Fruit fly (Drosophila melanogaster) whole organism, prepupa: Measurements from ENCODE around the gene CG5080.

ENCODE experiments used
- CG10669 ChIP-seq: fragments of 200-800 bp; sonication (Bioruptor generic); optimal IDR thresholded peaks from 3 replicates; lab custom pipeline; 2018; ENCODE audit warnings: missing biosample characterization, mild to moderate bottlenecking, missing genetic modification characterization, moderate library complexity
- CG11902 ChIP-seq: fragments of 200-800 bp; sonication (Bioruptor generic); optimal IDR thresholded peaks from 3 replicates; lab custom pipeline; 2016; ENCODE audit warnings: missing biosample characterization, missing genetic modification characterization
- CG3919 ChIP-seq: fragments of 200-800 bp; sonication (Bioruptor generic); optimal IDR thresholded peaks from 3 replicates; lab custom pipeline; 2016; ENCODE audit warnings: missing biosample characterization, missing genetic modification characterization
- CG6792 ChIP-seq: fragments of 200-800 bp; sonication (Bioruptor generic); optimal IDR thresholded peaks from 3 replicates; lab custom pipeline; 2016; ENCODE audit warnings: missing biosample characterization, missing genetic modification characterization
- CG7368 ChIP-seq: fragments of 200-800 bp; sonication (Bioruptor generic); optimal IDR thresholded peaks from 3 replicates; lab custom pipeline; 2016; ENCODE audit warnings: missing biosample characterization, missing genetic modification characterization
- CG8119 ChIP-seq: fragments of 200-800 bp; sonication (Bioruptor generic); IDR thresholded peaks from 3 replicates; pipeline ENCODE4 v1.3.6; 2022; ENCODE audit warnings: missing biosample characterization, missing genetic modification characterization
- CG8632 ChIP-seq: fragments of 200-800 bp; sonication (Bioruptor generic); optimal IDR thresholded peaks from 3 replicates; lab custom pipeline; 2016; ENCODE audit warnings: missing biosample characterization, missing genetic modification characterization
- Hr39 ChIP-seq: fragments of 200-800 bp; sonication (Bioruptor generic); optimal IDR thresholded peaks from 2 replicates; lab custom pipeline; 2016; ENCODE audit warnings: missing biosample characterization, missing genetic modification characterization
- ss ChIP-seq, 2 experiments: fragments of 200-800 bp; sonication (Bioruptor generic); optimal IDR thresholded peaks; 2 replicates in 1 of 2; 3 replicates in 1 of 2; lab custom pipeline; 2017 to 2018; ENCODE audit warnings: mild to moderate bottlenecking in 2 of 2, missing biosample characterization in 2 of 2, missing genetic modification characterization in 2 of 2, moderate library complexity in 1 of 2

DNA sequence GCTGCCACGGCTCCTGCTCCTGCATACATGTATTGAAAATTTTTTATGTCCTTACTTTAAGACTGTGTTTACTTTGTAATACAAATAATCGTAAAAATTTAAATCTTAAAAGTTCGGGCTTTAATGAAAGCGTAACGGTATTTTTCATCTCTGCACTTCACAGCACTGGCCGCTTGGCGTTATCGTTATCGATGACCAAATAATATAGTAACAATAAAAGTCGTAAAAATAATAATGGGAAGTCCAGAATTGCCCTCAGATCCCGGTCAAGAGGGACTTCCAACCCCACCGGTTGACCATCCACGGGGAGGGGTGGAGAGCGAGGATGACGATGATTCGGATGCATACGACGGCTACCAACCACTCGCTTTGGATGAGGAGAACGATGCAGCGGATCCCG is 2.6 kb upstream of the CG5080 start, which contains the start of gene CG14341:
- TF ChIP-seq CG11902 (GFP tag; lab: Kevin White, UChicago) (no peak), CG7368 (GFP tag; lab: Kevin White, UChicago) (no peak), CG8632 (GFP tag; lab: Kevin White, UChicago) (no peak), CG10669 (GFP tag; lab: Kevin White, UChicago) (no peak), CG8119 (GFP tag; lab: Robert Waterston, UW) (no peak), CG6792 (GFP tag; lab: Kevin White, UChicago) (no peak), ss (GFP tag; optimal IDR thresholded peaks at IDR 0.05; lab: Kevin White, UChicago) (no peak), CG3919 (GFP tag; lab: Kevin White, UChicago) (no peak), Hr39 (GFP tag; lab: Kevin White, UChicago) (no peak)
